Worm (Caenorhabditis elegans) whole organism, young adult: ENCODE measurements around the gene gst-4.

Source experiments
- B0019.2 ChIP-seq: fragments of 200-800 bp; sonication (Bioruptor generic); conservative IDR thresholded peaks from 2 replicates; pipeline ENCODE4 v1.3.6; 2022; ENCODE audit warnings: missing genetic modification reagents, missing genetic modification characterization, missing compliant biosample characterization
- C06A6.2 ChIP-seq: fragments of 200-800 bp; sonication (Bioruptor generic); conservative IDR thresholded peaks from 2 replicates; pipeline ENCODE4 v1.3.6; 2022; ENCODE audit warnings: missing genetic modification characterization, missing compliant biosample characterization
- C17E4.6 ChIP-seq: fragments of 200-800 bp; sonication (Bioruptor generic); IDR thresholded peaks from 2 replicates; pipeline ENCODE4 v1.3.6; 2022; ENCODE audit warnings: missing genetic modification reagents, missing genetic modification characterization, missing compliant biosample characterization
- F22D6.2 ChIP-seq: sonication (generic microtip); optimal IDR thresholded peaks from 2 replicates; lab custom pipeline; 2016; ENCODE audit warnings: mild to moderate bottlenecking, missing genetic modification characterization, missing compliant biosample characterization
- F37B4.10 ChIP-seq: fragments of 200-800 bp; sonication (Bioruptor generic); IDR thresholded peaks from 2 replicates; pipeline ENCODE4 v1.3.6; 2022; ENCODE audit warnings: missing genetic modification characterization, missing compliant biosample characterization
- F49E8.2 ChIP-seq: sonication (generic microtip); optimal IDR thresholded peaks from 3 replicates; lab custom pipeline; 2017; ENCODE audit warnings: missing genetic modification characterization, mild to moderate bottlenecking, missing compliant biosample characterization, antibody characterized with exemption, moderate library complexity; ENCODE audit not compliant: insufficient read depth
- K11D2.4 ChIP-seq: fragments of 200-800 bp; sonication (Bioruptor generic); IDR thresholded peaks from 2 replicates; pipeline ENCODE4 v1.3.6; 2022; ENCODE audit warnings: missing genetic modification reagents, missing genetic modification characterization, missing compliant biosample characterization
- T07F8.4 ChIP-seq: sonication (generic microtip); optimal IDR thresholded peaks from 2 replicates; lab custom pipeline; 2016; ENCODE audit warnings: mild to moderate bottlenecking, missing genetic modification characterization, moderate library complexity, missing compliant biosample characterization
- Y56A3A.18 ChIP-seq: fragments of 200-800 bp; sonication (Bioruptor generic); IDR thresholded peaks from 2 replicates; pipeline ENCODE4 v1.3.6; 2022; ENCODE audit warnings: missing genetic modification reagents, missing genetic modification characterization, missing compliant biosample characterization
- akir-1 ChIP-seq: fragments of 200-800 bp; sonication (Bioruptor generic); optimal IDR thresholded peaks from 2 replicates; lab custom pipeline; 2018; ENCODE audit warnings: mild to moderate bottlenecking, missing genetic modification characterization, moderate library complexity, missing compliant biosample characterization
- ama-1 ChIP-seq, 3 experiments: fragments of 150-350 bp in 1 of 3; sonication (generic microtip) in 2 of 3; optimal IDR thresholded peaks; 2 replicates each; lab custom pipeline; 2014 to 2018; ENCODE audit warnings: missing biosample characterization in 2 of 3, missing genetic modification characterization in 2 of 3, missing genetic modification reagents in 2 of 3
- athp-1 ChIP-seq: sonication (generic microtip); optimal IDR thresholded peaks from 2 replicates; lab custom pipeline; 2017; ENCODE audit warnings: mild to moderate bottlenecking, missing genetic modification characterization, missing compliant biosample characterization
- attf-6 ChIP-seq: fragments of 200-800 bp; sonication (Bioruptor generic); IDR thresholded peaks from 2 replicates; pipeline ENCODE4 v1.3.6; 2022; ENCODE audit warnings: missing genetic modification reagents, missing genetic modification characterization, missing compliant biosample characterization
- cebp-1 ChIP-seq, 2 experiments: fragments of 200-800 bp in 1 of 2; sonication (Bioruptor generic) in 1 of 2; sonication (generic microtip) in 1 of 2; IDR thresholded peaks in 1 of 2; optimal IDR thresholded peaks in 1 of 2; 2 replicates each; pipeline versions ENCODE4 v1.3.6 to Lab custom; 2017 to 2022; ENCODE audit warnings: missing compliant biosample characterization in 2 of 2, missing genetic modification characterization in 2 of 2, mild to moderate bottlenecking in 1 of 2, missing genetic modification reagents in 1 of 2, moderate library complexity in 1 of 2
- cebp-2 ChIP-seq: fragments of 200-800 bp; sonication (Bioruptor generic); IDR thresholded peaks from 2 replicates; pipeline ENCODE4 v1.3.6; 2022; ENCODE audit warnings: missing genetic modification characterization, missing compliant biosample characterization
- ceh-27 ChIP-seq: fragments of 200-800 bp; sonication (Bioruptor generic); optimal IDR thresholded peaks from 2 replicates; lab custom pipeline; 2018; ENCODE audit warnings: mild to moderate bottlenecking, missing genetic modification characterization, moderate library complexity, missing compliant biosample characterization
- ceh-58 ChIP-seq: fragments of 200-800 bp; sonication (Bioruptor generic); IDR thresholded peaks from 2 replicates; pipeline ENCODE4 v1.3.6; 2022; ENCODE audit warnings: missing genetic modification characterization, missing compliant biosample characterization
- chd-7 ChIP-seq: sonication (generic microtip); optimal IDR thresholded peaks from 2 replicates; lab custom pipeline; 2016; ENCODE audit warnings: mild to moderate bottlenecking, missing genetic modification characterization, moderate library complexity, missing compliant biosample characterization
- die-1 ChIP-seq: sonication (generic microtip); optimal IDR thresholded peaks from 2 replicates; lab custom pipeline; 2016; ENCODE audit warnings: missing genotype, mild to moderate bottlenecking, missing genetic modification characterization, missing compliant biosample characterization
- dpl-1 ChIP-seq: fragments of 150-350 bp; optimal IDR thresholded peaks from 2 replicates; lab custom pipeline; 2014; ENCODE audit warnings: missing biosample characterization, missing genetic modification reagents, missing genetic modification characterization
- efl-1 ChIP-seq: fragments of 150-350 bp; optimal IDR thresholded peaks from 2 replicates; lab custom pipeline; 2014; ENCODE audit warnings: missing biosample characterization, missing genetic modification reagents, missing genetic modification characterization
- egl-44 ChIP-seq: fragments of 200-800 bp; sonication (Bioruptor generic); IDR thresholded peaks from 2 replicates; pipeline ENCODE4 v1.3.6; 2022; ENCODE audit warnings: missing genetic modification reagents, missing genetic modification characterization, missing compliant biosample characterization
- ekl-4 ChIP-seq: fragments of 200-800 bp; sonication (Bioruptor generic); IDR thresholded peaks from 2 replicates; pipeline ENCODE4 v1.3.6; 2022; ENCODE audit warnings: missing genetic modification reagents, missing genetic modification characterization, missing compliant biosample characterization
- fkh-3 ChIP-seq: sonication (generic microtip); optimal IDR thresholded peaks from 2 replicates; lab custom pipeline; 2016; ENCODE audit warnings: mild to moderate bottlenecking, missing genetic modification characterization, missing compliant biosample characterization
- gei-17 ChIP-seq: fragments of 200-800 bp; sonication (Bioruptor generic); optimal IDR thresholded peaks from 2 replicates; lab custom pipeline; 2018; ENCODE audit warnings: mild to moderate bottlenecking, missing genetic modification characterization, missing compliant biosample characterization
- hmg-1.2 ChIP-seq: fragments of 200-800 bp; sonication (Bioruptor generic); IDR thresholded peaks from 2 replicates; pipeline ENCODE4 v1.3.6; 2022; ENCODE audit warnings: missing genetic modification reagents, missing genetic modification characterization, missing compliant biosample characterization
- hsf-1 ChIP-seq: fragments of 200-800 bp; sonication (Bioruptor generic); IDR thresholded peaks from 2 replicates; pipeline ENCODE4 v1.3.6; 2022; ENCODE audit warnings: missing genetic modification reagents, missing genetic modification characterization, missing compliant biosample characterization
- let-526 ChIP-seq: fragments of 200-800 bp; sonication (Bioruptor generic); IDR thresholded peaks from 2 replicates; pipeline ENCODE4 v1.3.6; 2022; ENCODE audit warnings: missing genetic modification reagents, missing genetic modification characterization, missing compliant biosample characterization
- lin-54 ChIP-seq: fragments of 200-800 bp; sonication (Bioruptor generic); optimal IDR thresholded peaks from 2 replicates; lab custom pipeline; 2018; ENCODE audit warnings: mild to moderate bottlenecking, missing genetic modification characterization, missing compliant biosample characterization
- madf-3 ChIP-seq: fragments of 200-800 bp; sonication (Bioruptor generic); IDR thresholded peaks from 2 replicates; pipeline ENCODE4 v1.3.6; 2022; ENCODE audit warnings: missing genetic modification reagents, missing genetic modification characterization, missing compliant biosample characterization
- madf-6 ChIP-seq: fragments of 200-800 bp; sonication (Bioruptor generic); IDR thresholded peaks from 2 replicates; pipeline ENCODE4 v1.3.6; 2022; ENCODE audit warnings: missing genetic modification reagents, missing genetic modification characterization, missing compliant biosample characterization
- mcd-1 ChIP-seq: fragments of 200-800 bp; sonication (Bioruptor generic); IDR thresholded peaks from 2 replicates; pipeline ENCODE4 v1.3.6; 2022; ENCODE audit warnings: missing genetic modification reagents, missing genetic modification characterization, missing compliant biosample characterization
- nfya-2 ChIP-seq: fragments of 200-800 bp; sonication (Bioruptor generic); IDR thresholded peaks from 2 replicates; pipeline ENCODE4 v1.3.6; 2022; ENCODE audit warnings: missing genetic modification reagents, missing genetic modification characterization, missing compliant biosample characterization
- nhr-120 ChIP-seq: fragments of 200-800 bp; sonication (Bioruptor generic); IDR thresholded peaks from 2 replicates; pipeline ENCODE4 v1.3.6; 2022; ENCODE audit warnings: missing genetic modification characterization, missing compliant biosample characterization
- nhr-80 ChIP-seq: sonication (generic microtip); optimal IDR thresholded peaks from 2 replicates; lab custom pipeline; 2016; ENCODE audit warnings: missing genetic modification characterization, missing compliant biosample characterization
- pha-4 ChIP-seq: fragments of 150-350 bp; sonication (generic microtip); optimal IDR thresholded peaks from 2 replicates; lab custom pipeline; 2014; ENCODE audit warnings: missing biosample characterization, missing genetic modification reagents, missing genetic modification characterization
- snpc-1.1 ChIP-seq: sonication (generic microtip); optimal IDR thresholded peaks from 2 replicates; lab custom pipeline; 2017; ENCODE audit warnings: missing genetic modification characterization, mild to moderate bottlenecking, missing compliant biosample characterization, antibody characterized with exemption, moderate library complexity, missing genotype, missing genetic modification reagents; ENCODE audit not compliant: insufficient read depth
- somi-1 ChIP-seq: fragments of 200-800 bp; sonication (Bioruptor generic); optimal IDR thresholded peaks from 2 replicates; lab custom pipeline; 2018; ENCODE audit warnings: mild to moderate bottlenecking, missing genetic modification characterization, missing compliant biosample characterization
- sptf-2 ChIP-seq: fragments of 200-800 bp; sonication (Bioruptor generic); optimal IDR thresholded peaks from 2 replicates; lab custom pipeline; 2018; ENCODE audit warnings: mild to moderate bottlenecking, missing genetic modification characterization, missing compliant biosample characterization
- tbp1 ChIP-seq: fragments of 200-800 bp; sonication (Bioruptor generic); optimal IDR thresholded peaks from 2 replicates; lab custom pipeline; 2018; ENCODE audit warnings: mild to moderate bottlenecking, missing genetic modification characterization, missing compliant biosample characterization
- tlf-1 ChIP-seq: fragments of 200-800 bp; sonication (Bioruptor generic); optimal IDR thresholded peaks from 2 replicates; lab custom pipeline; 2018; ENCODE audit warnings: mild to moderate bottlenecking, missing genetic modification characterization, missing compliant biosample characterization
- unc-62 ChIP-seq: fragments of 150-350 bp; optimal IDR thresholded peaks from 2 replicates; lab custom pipeline; 2014; ENCODE audit warnings: missing biosample characterization, missing genetic modification reagents, missing genetic modification characterization
- xnd-1 ChIP-seq: sonication (generic microtip); optimal IDR thresholded peaks from 2 replicates; lab custom pipeline; 2016; ENCODE audit warnings: missing genotype, missing genetic modification reagents, missing genetic modification characterization, missing compliant biosample characterization
- ztf-18 ChIP-seq: sonication (generic microtip); optimal IDR thresholded peaks from 2 replicates; lab custom pipeline; 2016; ENCODE audit warnings: missing genotype, mild to moderate bottlenecking, missing genetic modification characterization, missing compliant biosample characterization
- ztf-26 ChIP-seq: sonication (generic microtip); optimal IDR thresholded peaks from 2 replicates; lab custom pipeline; 2017; ENCODE audit warnings: missing genetic modification characterization, missing compliant biosample characterization
- ztf-28 ChIP-seq: fragments of 200-800 bp; sonication (Bioruptor generic); IDR thresholded peaks from 2 replicates; pipeline ENCODE4 v1.3.6; 2022; ENCODE audit warnings: missing genetic modification reagents, missing genetic modification characterization, missing compliant biosample characterization
- ztf-6 ChIP-seq: fragments of 200-800 bp; sonication (Bioruptor generic); IDR thresholded peaks from 2 replicates; pipeline ENCODE4 v1.3.6; 2022; ENCODE audit warnings: missing genetic modification reagents, missing genetic modification characterization, missing compliant biosample characterization

Gene gst-4

ce11 chrIV:10176252-10176730 lies 34.3 kb downstream of the gst-4 start, which contains the start of gene rack-1 (continued):
- TF ChIP-seq athp-1 (tag; lab: Kevin White, UChicago) = no peak
- no peak for TF ChIP-seq nfya-2 (GFP tag; lab: Robert Waterston, UW)
- TF ChIP-seq somi-1 = no peak
- TF ChIP-seq nhr-80 (tag; lab: Kevin White, UChicago) = peak; percentile 14
- peak; percentile 23 for TF ChIP-seq efl-1 (GFP tag; lab: Kevin White, UChicago)
- no peak for TF ChIP-seq F37B4.10 (GFP tag; lab: Robert Waterston, UW)
- no peak for TF ChIP-seq ztf-6 (GFP tag; lab: Robert Waterston, UW)
- TF ChIP-seq snpc-1.1 (tag; lab: Kevin White, UChicago) = no peak
- TF ChIP-seq let-526 = no peak
- TF ChIP-seq K11D2.4 (GFP tag; lab: Robert Waterston, UW) = no peak
- TF ChIP-seq F22D6.2 (tag; lab: Kevin White, UChicago) = no peak
- TF ChIP-seq F49E8.2 (tag; lab: Kevin White, UChicago) = peak; percentile 1
- TF ChIP-seq die-1 (tag; lab: Kevin White, UChicago) = no peak
- TF ChIP-seq akir-1 = no peak
- no peak for TF ChIP-seq C06A6.2
- TF ChIP-seq cebp-2 (GFP tag; lab: Robert Waterston, UW) = no peak
- no peak for TF ChIP-seq ztf-26 (tag; lab: Kevin White, UChicago)
- TF ChIP-seq tbp1 (GFP tag; lab: Kevin White, UChicago) = peak; percentile 28
- TF ChIP-seq pha-4 (tag; lab: Kevin White, UChicago) = no peak
- no peak for TF ChIP-seq ekl-4 (GFP tag; lab: Robert Waterston, UW)
- TF ChIP-seq cebp-1 (GFP tag; IDR thresholded peaks at IDR 0.05; lab: Robert Waterston, UW) = no peak
- TF ChIP-seq cebp-1 (tag; optimal IDR thresholded peaks at IDR 0.05; lab: Kevin White, UChicago) = peak; percentile 30
- peak; percentile 33; the same call in 1 of the 2 replicates for TF ChIP-seq hmg-1.2 (GFP tag; lab: Robert Waterston, UW)
- TF ChIP-seq ztf-28 (GFP tag; lab: Robert Waterston, UW) = no peak
- no peak for TF ChIP-seq unc-62 (GFP tag; lab: Kevin White, UChicago)
- no peak for TF ChIP-seq ceh-27 (GFP tag; lab: Kevin White, UChicago)
- peak; percentile 26 for TF ChIP-seq lin-54
- TF ChIP-seq mcd-1 (GFP tag; lab: Robert Waterston, UW) = peak; percentile 47; the same call in 1 of the 2 replicates
- TF ChIP-seq dpl-1 (GFP tag; lab: Kevin White, UChicago) = no peak
- no peak for TF ChIP-seq Y56A3A.18
- TF ChIP-seq egl-44 = no peak
- no peak for TF ChIP-seq xnd-1 (tag; lab: Kevin White, UChicago)
- no peak for TF ChIP-seq T07F8.4 (tag; lab: Kevin White, UChicago)
- TF ChIP-seq ztf-18 (tag; lab: Kevin White, UChicago) = no peak

ce11 chrIV:10177779-10178178 lies 35.8 kb downstream of the gst-4 start, which contains the start of gene mspn-1:
Gene mspn-1, plus strand, starts transcription at chrIV:10177968.
- TF ChIP-seq chd-7 (tag; lab: Kevin White, UChicago) (no peak), lin-54 (peak; percentile 43), cebp-2 (GFP tag; lab: Robert Waterston, UW) (no peak), hsf-1 (peak; percentile 61; the same call in 1 of the 2 replicates), nhr-120 (GFP tag; lab: Robert Waterston, UW) (no peak), madf-3 (no peak), ama-1 (optimal IDR thresholded peaks at IDR 0.05; lab: Kevin White, UChicago) (no peak), ama-1 (GFP tag; optimal IDR thresholded peaks at IDR 0.05; lab: Kevin White, UChicago) (peak in 1 of 2 experiments; percentile 37), madf-6 (GFP tag; lab: Robert Waterston, UW) (peak; percentile 54; the same call in 1 of the 2 replicates), tlf-1 (GFP tag; lab: Kevin White, UChicago) (peak; percentile 46), ceh-27 (GFP tag; lab: Kevin White, UChicago) (no peak), F49E8.2 (tag; lab: Kevin White, UChicago) (peak; percentile 17), unc-62 (GFP tag; lab: Kevin White, UChicago) (no peak), gei-17 (GFP tag; lab: Kevin White, UChicago) (no peak), attf-6 (no peak), B0019.2 (GFP tag; lab: Robert Waterston, UW) (no peak), ceh-58 (GFP tag; lab: Robert Waterston, UW) (no peak), die-1 (tag; lab: Kevin White, UChicago) (no peak), sptf-2 (GFP tag; lab: Kevin White, UChicago) (no peak), C17E4.6 (peak; percentile 52; the same call in 1 of the 2 replicates), fkh-3 (tag; lab: Kevin White, UChicago) (no peak), efl-1 (GFP tag; lab: Kevin White, UChicago) (no peak)
